Worm (Caenorhabditis elegans) whole organism, young adult: ENCODE results near the gene C29F7.1.

ENCODE experiments used
- T07F8.4 ChIP-seq: sonication (generic microtip); optimal IDR thresholded peaks from 2 replicates; lab custom pipeline; 2016; ENCODE audit warnings: mild to moderate bottlenecking, missing genetic modification characterization, moderate library complexity, missing compliant biosample characterization
- madf-10 ChIP-seq: sonication (generic microtip); optimal IDR thresholded peaks from 2 replicates; lab custom pipeline; 2016; ENCODE audit warnings: mild to moderate bottlenecking, missing genetic modification characterization, missing compliant biosample characterization
- madf-8 ChIP-seq: fragments of 200-800 bp; sonication (Bioruptor generic); conservative IDR thresholded peaks from 2 replicates; pipeline ENCODE4 v1.3.6; 2022; ENCODE audit warnings: missing genetic modification reagents, missing genetic modification characterization, missing compliant biosample characterization
- unc-62 ChIP-seq: fragments of 150-350 bp; optimal IDR thresholded peaks from 2 replicates; lab custom pipeline; 2014; ENCODE audit warnings: missing biosample characterization, missing genetic modification reagents, missing genetic modification characterization
- ztf-22 ChIP-seq: fragments of 200-800 bp; sonication (Bioruptor generic); optimal IDR thresholded peaks from 2 replicates; lab custom pipeline; 2018; ENCODE audit warnings: mild to moderate bottlenecking, missing genetic modification characterization, moderate library complexity, missing compliant biosample characterization

- TF ChIP-seq T07F8.4 (tag; lab: Kevin White, UChicago) (no peak), madf-8 (GFP tag; lab: Robert Waterston, UW) (no peak), ztf-22 (GFP tag; lab: Kevin White, UChicago) (no peak), madf-10 (no peak), unc-62 (GFP tag; lab: Kevin White, UChicago) (no peak)
These were observed 52.8 kb downstream of the C29F7.1 start, which contains the start of gene F02D10.3 for ce11 chrX:13462519-13462918.
